Fruit fly (Drosophila melanogaster) whole organism, embryonic: Measurements from ENCODE around the gene CG43175.

ENCODE experiments used
- Bdp1 ChIP-seq: fragments of 200-800 bp; sonication (Bioruptor generic); optimal IDR thresholded peaks from 3 replicates; lab custom pipeline; 2016; ENCODE audit warnings: missing biosample characterization, missing genetic modification characterization
- Bgb ChIP-seq: fragments of 200-800 bp; sonication (Bioruptor generic); IDR thresholded peaks from 2 replicates; pipeline ENCODE4 v1.3.6; 2022; ENCODE audit warnings: missing biosample characterization, missing genetic modification characterization; ENCODE audit not compliant: partially characterized antibody
- CG11695 ChIP-seq: fragments of 200-800 bp; sonication (Bioruptor generic); IDR thresholded peaks from 3 replicates; pipeline ENCODE4 v1.3.6; 2022; ENCODE audit warnings: missing biosample characterization, missing genetic modification characterization
- CG13624 ChIP-seq: fragments of 200-800 bp; sonication (Bioruptor generic); optimal IDR thresholded peaks from 2 replicates; lab custom pipeline; 2016; ENCODE audit warnings: missing biosample characterization, missing genetic modification characterization
- CG14441 ChIP-seq: fragments of 200-800 bp; sonication (Bioruptor generic); IDR thresholded peaks from 2 replicates; pipeline ENCODE4 v1.3.6; 2022; ENCODE audit warnings: missing biosample characterization, missing genetic modification characterization
- CG14860 ChIP-seq: fragments of 200-800 bp; sonication (Bioruptor generic); IDR thresholded peaks from 3 replicates; pipeline ENCODE4 v1.3.6; 2022; ENCODE audit warnings: missing biosample characterization, missing genetic modification characterization; ENCODE audit not compliant: partially characterized antibody
- CG15696 ChIP-seq: fragments of 200-800 bp; sonication (Bioruptor generic); optimal IDR thresholded peaks from 2 replicates; lab custom pipeline; 2019; ENCODE audit warnings: missing biosample characterization, mild to moderate bottlenecking, missing genetic modification characterization, moderate library complexity
- CG17361 ChIP-seq: fragments of 200-800 bp; sonication (Bioruptor generic); IDR thresholded peaks from 3 replicates; pipeline ENCODE4 v1.3.6; 2022; ENCODE audit warnings: missing biosample characterization, missing genetic modification characterization
- CG18262 ChIP-seq: fragments of 200-800 bp; optimal IDR thresholded peaks from 3 replicates; lab custom pipeline; 2019; ENCODE audit warnings: missing biosample characterization, mild to moderate bottlenecking, missing genetic modification characterization, moderate library complexity
- CG34376 ChIP-seq: fragments of 200-800 bp; sonication (Bioruptor generic); optimal IDR thresholded peaks from 2 replicates; lab custom pipeline; 2018; ENCODE audit warnings: missing biosample characterization, mild to moderate bottlenecking, missing genetic modification characterization
- CG42726 ChIP-seq: fragments of 200-800 bp; sonication (Bioruptor generic); IDR thresholded peaks from 2 replicates; pipeline ENCODE4 v1.3.6; 2022; ENCODE audit warnings: missing biosample characterization, missing genetic modification characterization; ENCODE audit not compliant: partially characterized antibody
- CG5245 ChIP-seq: fragments of 200-800 bp; sonication (Bioruptor generic); optimal IDR thresholded peaks from 3 replicates; lab custom pipeline; 2016; ENCODE audit warnings: missing biosample characterization, missing genetic modification characterization
- CG5953 ChIP-seq: fragments of 200-800 bp; sonication (Bioruptor generic); IDR thresholded peaks from 2 replicates; pipeline ENCODE4 v1.3.6; 2022; ENCODE audit warnings: missing biosample characterization, missing genetic modification characterization
- CG6791 ChIP-seq: fragments of 200-800 bp; sonication (Bioruptor generic); IDR thresholded peaks from 3 replicates; pipeline ENCODE4 v1.3.6; 2022; ENCODE audit warnings: missing biosample characterization, missing genetic modification characterization; ENCODE audit not compliant: partially characterized antibody
- CG7839 ChIP-seq: fragments of 200-800 bp; sonication (Bioruptor generic); optimal IDR thresholded peaks from 3 replicates; lab custom pipeline; 2018; ENCODE audit warnings: missing biosample characterization, mild to moderate bottlenecking, missing genetic modification characterization, moderate library complexity
- CG7963 ChIP-seq: fragments of 200-800 bp; sonication (Bioruptor generic); IDR thresholded peaks from 3 replicates; pipeline ENCODE4 v1.3.6; 2022; ENCODE audit warnings: missing biosample characterization, missing genetic modification characterization; ENCODE audit not compliant: partially characterized antibody
- CG9932 ChIP-seq: fragments of 200-800 bp; sonication (Bioruptor generic); IDR thresholded peaks from 2 replicates; pipeline ENCODE4 v1.3.6; 2022; ENCODE audit warnings: missing biosample characterization, missing genetic modification characterization
- D19B ChIP-seq: fragments of 200-800 bp; sonication (Bioruptor generic); optimal IDR thresholded peaks from 2 replicates; lab custom pipeline; 2017; ENCODE audit warnings: missing biosample characterization, mild to moderate bottlenecking, missing genetic modification characterization
- Dll ChIP-seq: fragments of 200-800 bp; sonication (Bioruptor generic); IDR thresholded peaks from 4 replicates; pipeline ENCODE4 v1.3.6; 2022; ENCODE audit warnings: missing biosample characterization, missing genetic modification characterization; ENCODE audit not compliant: partially characterized antibody
- Drgx ChIP-seq: fragments of 200-800 bp; sonication (Bioruptor generic); IDR thresholded peaks from 2 replicates; pipeline ENCODE4 v1.3.6; 2022; ENCODE audit warnings: missing biosample characterization, missing genetic modification characterization
- Eip74EF ChIP-seq, 2 experiments: fragments of 200-800 bp in 1 of 2; fragments of >200 bp in 1 of 2; sonication (Bioruptor generic) in 1 of 2; optimal IDR thresholded peaks; 2 replicates each; lab custom pipeline; 2017 to 2019; ENCODE audit warnings: missing biosample characterization in 2 of 2, missing genetic modification characterization in 2 of 2, mild to moderate bottlenecking in 1 of 2, moderate library complexity in 1 of 2
- Hr51 ChIP-seq, 2 experiments: fragments of 200-800 bp; sonication (Bioruptor generic); optimal IDR thresholded peaks; 2 replicates in 1 of 2; 3 replicates in 1 of 2; lab custom pipeline; 2016 to 2018; ENCODE audit warnings: missing biosample characterization in 2 of 2, missing genetic modification characterization in 2 of 2, mild to moderate bottlenecking in 1 of 2, moderate library complexity in 1 of 2
- Hsf ChIP-seq: fragments of 200-800 bp; sonication (Bioruptor generic); optimal IDR thresholded peaks from 3 replicates; lab custom pipeline; 2016; ENCODE audit warnings: missing biosample characterization, missing genetic modification characterization
- Kr ChIP-seq: fragments of 200-800 bp; sonication (Bioruptor generic); optimal IDR thresholded peaks from 2 replicates; lab custom pipeline; 2017; ENCODE audit warnings: missing biosample characterization, mild to moderate bottlenecking, missing genetic modification characterization
- MTF-1 ChIP-seq: fragments of 200-800 bp; sonication (Bioruptor generic); optimal IDR thresholded peaks from 2 replicates; lab custom pipeline; 2018; ENCODE audit warnings: missing biosample characterization, mild to moderate bottlenecking, missing genetic modification characterization, borderline replicate concordance
- Max ChIP-seq: fragments of 200-800 bp; sonication (Bioruptor generic); optimal IDR thresholded peaks from 2 replicates; lab custom pipeline; 2016; ENCODE audit warnings: missing biosample characterization, mild to moderate bottlenecking, missing genetic modification characterization
- Med ChIP-seq: fragments of 200-800 bp; sonication (Bioruptor generic); peaks from one replicate; lab custom pipeline; 2016; ENCODE audit warnings: missing biosample characterization, missing genetic modification characterization, mild to moderate bottlenecking, inconsistent platforms, moderate library complexity
- Pdp1 ChIP-seq, 2 experiments: fragments of 200-800 bp; sonication (Bioruptor generic); optimal IDR thresholded peaks; 3 replicates each; lab custom pipeline; 2016; ENCODE audit warnings: missing biosample characterization in 2 of 2, missing genetic modification characterization in 2 of 2, mild to moderate bottlenecking in 1 of 2, moderate library complexity in 1 of 2
- TFAM ChIP-seq: fragments of 200-800 bp; sonication (Bioruptor generic); optimal IDR thresholded peaks from 2 replicates; lab custom pipeline; 2017; ENCODE audit warnings: missing biosample characterization, missing genetic modification characterization, inconsistent platforms
- ara ChIP-seq: fragments of 200-800 bp; sonication (Bioruptor generic); IDR thresholded peaks from 2 replicates; pipeline ENCODE4 v1.3.6; 2022; ENCODE audit warnings: missing biosample characterization, missing genetic modification characterization
- bbx ChIP-seq: fragments of 200-800 bp; sonication (Bioruptor generic); IDR thresholded peaks from 2 replicates; pipeline ENCODE4 v1.3.6; 2022; ENCODE audit warnings: missing biosample characterization, missing genetic modification characterization; ENCODE audit not compliant: partially characterized antibody
- dmrt99B ChIP-seq: fragments of 200-800 bp; sonication (Bioruptor generic); optimal IDR thresholded peaks from 2 replicates; lab custom pipeline; 2018; ENCODE audit warnings: missing biosample characterization, mild to moderate bottlenecking, missing genetic modification characterization, moderate library complexity
- gfzf ChIP-seq: fragments of 200-800 bp; sonication (Bioruptor generic); optimal IDR thresholded peaks from 2 replicates; lab custom pipeline; 2016; ENCODE audit warnings: missing biosample characterization, mild to moderate bottlenecking, missing genetic modification characterization, moderate library complexity
- ham ChIP-seq: fragments of 200-800 bp; sonication (Bioruptor generic); IDR thresholded peaks from 2 replicates; pipeline ENCODE4 v1.3.6; 2022; ENCODE audit warnings: missing biosample characterization, missing genetic modification characterization
- hb ChIP-seq: fragments of 200-800 bp; sonication (Bioruptor generic); IDR thresholded peaks from 3 replicates; pipeline ENCODE4 v1.3.6; 2022; ENCODE audit warnings: missing biosample characterization, missing genetic modification characterization; ENCODE audit not compliant: partially characterized antibody
- inv ChIP-seq: fragments of 200-800 bp; sonication (Bioruptor generic); IDR thresholded peaks from 2 replicates; pipeline ENCODE4 v1.3.6; 2022; ENCODE audit warnings: missing biosample characterization, missing genetic modification characterization; ENCODE audit not compliant: partially characterized antibody
- lov ChIP-seq, 2 experiments: fragments of 200-800 bp in 1 of 2; fragments of >200 bp in 1 of 2; sonication (Bioruptor generic) in 1 of 2; IDR thresholded peaks in 1 of 2; optimal IDR thresholded peaks in 1 of 2; 2 replicates in 1 of 2; 3 replicates in 1 of 2; pipeline versions ENCODE4 v1.3.6 to Lab custom; 2017 to 2022; ENCODE audit warnings: missing biosample characterization in 1 of 2, missing genetic modification characterization in 1 of 2
- nom ChIP-seq: fragments of 200-800 bp; sonication (Bioruptor generic); optimal IDR thresholded peaks from 2 replicates; lab custom pipeline; 2017; ENCODE audit warnings: missing biosample characterization, missing genetic modification characterization, mild to moderate bottlenecking, moderate library complexity, missing genetic modification reagents
- p53 ChIP-seq: fragments of 200-800 bp; sonication (Bioruptor generic); optimal IDR thresholded peaks from 2 replicates; lab custom pipeline; 2016; ENCODE audit warnings: missing biosample characterization, missing genetic modification characterization
- prd ChIP-seq, 3 experiments: fragments of >200 bp in 2 of 3; fragments of 200-800 bp in 1 of 3; sonication (Bioruptor generic) in 1 of 3; optimal IDR thresholded peaks in 2 of 3; IDR thresholded peaks in 1 of 3; 2 replicates in 2 of 3; 3 replicates in 1 of 3; pipeline versions ENCODE4 v1.3.6 to Lab custom; 2017 to 2022; ENCODE audit warnings: missing biosample characterization in 1 of 3, missing genetic modification characterization in 1 of 3
- sens ChIP-seq: fragments of 200-800 bp; sonication (Bioruptor generic); peaks from one replicate; lab custom pipeline; 2016; ENCODE audit warnings: missing biosample characterization, missing genetic modification characterization
- shn ChIP-seq: fragments of 200-800 bp; sonication (Bioruptor generic); optimal IDR thresholded peaks from 3 replicates; lab custom pipeline; 2016; ENCODE audit warnings: missing biosample characterization, missing genetic modification characterization
- tna ChIP-seq: fragments of 200-800 bp; sonication (Bioruptor generic); IDR thresholded peaks from 2 replicates; pipeline ENCODE4 v1.3.6; 2022; ENCODE audit warnings: missing biosample characterization, missing genetic modification characterization; ENCODE audit not compliant: partially characterized antibody
- unpg ChIP-seq: fragments of 200-800 bp; sonication (Bioruptor generic); optimal IDR thresholded peaks from 3 replicates; lab custom pipeline; 2018; ENCODE audit warnings: missing biosample characterization, mild to moderate bottlenecking, missing genetic modification characterization, moderate library complexity
- vnd ChIP-seq: fragments of 200-800 bp; sonication (Bioruptor generic); IDR thresholded peaks from 3 replicates; pipeline ENCODE4 v1.3.6; 2022; ENCODE audit warnings: missing biosample characterization, missing genetic modification characterization; ENCODE audit not compliant: partially characterized antibody
- vvl ChIP-seq: fragments of 200-800 bp; sonication (Bioruptor generic); IDR thresholded peaks from 2 replicates; pipeline ENCODE4 v1.3.6; 2022; ENCODE audit warnings: missing biosample characterization, missing genetic modification characterization
- zen2 ChIP-seq: fragments of 200-800 bp; sonication (Bioruptor generic); IDR thresholded peaks from 3 replicates; pipeline ENCODE4 v1.3.6; 2022; ENCODE audit warnings: missing biosample characterization, missing genetic modification characterization; ENCODE audit not compliant: partially characterized antibody

Gene CG43175

dm6 chr3R:17617976-17618308, 12.6 kb upstream of the CG43175 start (continued):
- TF ChIP-seq CG14441 (GFP tag; lab: Robert Waterston, UW) (0 out of 2 replicates have a peak, but pooled peaks have one; percentile 39), vvl (peak; percentile 16; the same call in 1 of the 2 replicates), CG34376 (GFP tag; lab: Kevin White, UChicago) (peak; percentile 14), CG7963 (GFP tag; lab: Robert Waterston, UW) (peak; percentile 84), Bdp1 (GFP tag; lab: Kevin White, UChicago) (peak; percentile 99), CG11695 (no peak), bbx (peak; percentile 80), CG7839 (peak; percentile 5), CG17361 (GFP tag; lab: Robert Waterston, UW) (no peak), Drgx (GFP tag; lab: Robert Waterston, UW) (0 out of 2 replicates have a peak, but pooled peaks have one; percentile 8), Pdp1 (GFP tag; optimal IDR thresholded peaks at IDR 0.05; lab: Kevin White, UChicago) (peak in 1 of 2 experiments; percentile 55), CG5953 (GFP tag; lab: Robert Waterston, UW) (no peak), nom (peak; percentile 47), vnd (peak; percentile 76), zen2 (GFP tag; lab: Robert Waterston, UW) (peak; percentile 56; the same call in 2 of the 3 replicates), sens (GFP tag; lab: Kevin White, UChicago) (peak; percentile 57), dmrt99B (peak; percentile 18), CG5245 (no peak), CG42726 (peak; percentile 78), CG9932 (GFP tag; lab: Robert Waterston, UW) (no peak), ara (GFP tag; lab: Robert Waterston, UW) (no peak), TFAM (GFP tag; lab: Kevin White, UChicago) (no peak), tna (GFP tag; lab: Robert Waterston, UW) (peak; percentile 90), CG13624 (GFP tag; lab: Kevin White, UChicago) (no peak), Med (GFP tag; lab: Kevin White, UChicago) (peak; percentile 51), Max (GFP tag; lab: Kevin White, UChicago) (no peak), gfzf (GFP tag; lab: Kevin White, UChicago) (no peak), CG15696 (tag; lab: Kevin White, UChicago) (no peak), Dll (GFP tag; lab: Robert Waterston, UW) (peak; percentile 73; the same call in 3 of the 4 replicates), Hsf (no peak), MTF-1 (GFP tag; lab: Kevin White, UChicago) (no peak), hb (GFP tag; lab: Robert Waterston, UW) (peak; percentile 82; the same call in 2 of the 3 replicates), Kr (no peak), prd (optimal IDR thresholded peaks at IDR 0.05; lab: Kevin White, UChicago) (no peak), prd (GFP tag; IDR thresholded peaks at IDR 0.05; lab: Robert Waterston, UW) (no peak), unpg (no peak), Hr51 (GFP tag; optimal IDR thresholded peaks at IDR 0.05; lab: Kevin White, UChicago) (no peak), shn (GFP tag; lab: Kevin White, UChicago) (no peak), CG6791 (GFP tag; lab: Robert Waterston, UW) (peak; percentile 88), inv (0 out of 2 replicates have a peak, but pooled peaks have one; percentile 57), Bgb (GFP tag; lab: Robert Waterston, UW) (peak; percentile 81), ham (GFP tag; lab: Robert Waterston, UW) (no peak), CG14860 (GFP tag; lab: Robert Waterston, UW) (peak; percentile 93), lov (optimal IDR thresholded peaks at IDR 0.05; lab: Kevin White, UChicago) (peak; percentile 40), lov (GFP tag; IDR thresholded peaks at IDR 0.05; lab: Robert Waterston, UW) (no peak), D19B (no peak), Eip74EF (GFP tag; optimal IDR thresholded peaks at IDR 0.05; lab: Kevin White, UChicago) (peak in 1 of 2 experiments; percentile 38), p53 (no peak), CG18262 (tag; lab: Kevin White, UChicago) (peak; percentile 10)
